Worm (Caenorhabditis elegans) whole organism, late embryonic: Measurements from ENCODE around the gene F41E6.17.

Source experiments
- T23F11.4 ChIP-seq: fragments of 200-800 bp; sonication (Bioruptor generic); optimal IDR thresholded peaks from 2 replicates; lab custom pipeline; 2018; ENCODE audit warnings: mild to moderate bottlenecking, missing genetic modification characterization, missing compliant biosample characterization
- ceh-24 ChIP-seq: sonication (generic microtip); optimal IDR thresholded peaks from 2 replicates; lab custom pipeline; 2016; ENCODE audit warnings: mild to moderate bottlenecking, missing genetic modification characterization, missing compliant biosample characterization
- dmd-4 ChIP-seq: sonication (generic microtip); optimal IDR thresholded peaks from 2 replicates; lab custom pipeline; 2016; ENCODE audit warnings: borderline replicate concordance, missing genetic modification characterization, missing compliant biosample characterization
- nfya-1 ChIP-seq: sonication (generic microtip); optimal IDR thresholded peaks from 2 replicates; lab custom pipeline; 2017; ENCODE audit warnings: missing genetic modification characterization, mild to moderate bottlenecking, missing compliant biosample characterization, antibody characterized with exemption, moderate library complexity
- rnt-1 ChIP-seq: sonication (generic microtip); optimal IDR thresholded peaks from 2 replicates; lab custom pipeline; 2016; ENCODE audit warnings: missing genetic modification characterization, missing compliant biosample characterization
- tbx-2 ChIP-seq: sonication (generic microtip); optimal IDR thresholded peaks from 2 replicates; lab custom pipeline; 2016; ENCODE audit warnings: missing genetic modification characterization, missing compliant biosample characterization

ce11 chrV:8580961-8581360, 42.9 kb upstream of the F41E6.17 start, which contains the start of gene C10B5.1:
- TF ChIP-seq nfya-1 (tag; lab: Kevin White, UChicago) (no peak), tbx-2 (no peak), rnt-1 (no peak), dmd-4 (tag; lab: Kevin White, UChicago) (no peak), T23F11.4 (no peak), ceh-24 (tag; lab: Kevin White, UChicago) (no peak)
